Worm (Caenorhabditis elegans) whole organism, L1 larva: ENCODE data around the gene F49C12.3.

Source experiments
- ama-1 ChIP-seq: fragments of 150-350 bp; optimal IDR thresholded peaks from 2 replicates; lab custom pipeline; 2014
- blmp-1 ChIP-seq: fragments of 150-350 bp; optimal IDR thresholded peaks from 2 replicates; lab custom pipeline; 2014; ENCODE audit warnings: missing biosample characterization, missing genetic modification characterization
- ces-1 ChIP-seq: fragments of 150-350 bp; optimal IDR thresholded peaks from 2 replicates; lab custom pipeline; 2014; ENCODE audit warnings: missing biosample characterization, missing genetic modification reagents, missing genetic modification characterization
- dpl-1 ChIP-seq, 3 experiments: fragments of 150-350 bp in 2 of 3; sonication (generic microtip) in 1 of 3; optimal IDR thresholded peaks; 2 replicates each; lab custom pipeline; 2014 to 2017; ENCODE audit warnings: missing biosample characterization in 3 of 3, missing genetic modification characterization in 3 of 3, missing genetic modification reagents in 3 of 3
- efl-3 ChIP-seq: fragments of 200-800 bp; sonication (Bioruptor generic); optimal IDR thresholded peaks from 2 replicates; lab custom pipeline; 2018; ENCODE audit warnings: mild to moderate bottlenecking, missing genetic modification characterization, missing compliant biosample characterization
- elt-2 ChIP-seq: sonication (generic microtip); optimal IDR thresholded peaks from 2 replicates; lab custom pipeline; 2016; ENCODE audit warnings: missing genetic modification characterization, mild to moderate bottlenecking, inconsistent platforms, missing compliant biosample characterization, missing genetic modification reagents
- fos-1 ChIP-seq: fragments of 150-350 bp; optimal IDR thresholded peaks from 2 replicates; lab custom pipeline; 2014; ENCODE audit warnings: missing biosample characterization, missing genetic modification characterization
- mdl-1 ChIP-seq, 2 experiments: fragments of 150-350 bp; optimal IDR thresholded peaks; 2 replicates each; lab custom pipeline; 2014 to 2017; ENCODE audit warnings: missing biosample characterization in 2 of 2, missing genetic modification characterization in 2 of 2, inconsistent platforms in 1 of 2
- mep-1 ChIP-seq: fragments of 150-350 bp; optimal IDR thresholded peaks from 2 replicates; lab custom pipeline; 2014; ENCODE audit warnings: missing biosample characterization, missing genetic modification characterization
- nhr-237 ChIP-seq: fragments of 150-350 bp; optimal IDR thresholded peaks from 2 replicates; lab custom pipeline; 2014; ENCODE audit warnings: missing biosample characterization, missing genetic modification characterization
- nhr-76 ChIP-seq: sonication (generic microtip); optimal IDR thresholded peaks from 2 replicates; lab custom pipeline; 2017; ENCODE audit warnings: missing biosample characterization, missing genetic modification characterization
- nhr-84 ChIP-seq: sonication (generic microtip); optimal IDR thresholded peaks from 2 replicates; lab custom pipeline; 2017; ENCODE audit warnings: missing biosample characterization, missing genetic modification characterization
- ztf-11 ChIP-seq, 2 experiments: sonication (generic microtip); optimal IDR thresholded peaks; 2 replicates each; lab custom pipeline; 2016 to 2017; ENCODE audit warnings: missing genetic modification characterization in 2 of 2, missing biosample characterization in 1 of 2, missing compliant biosample characterization in 1 of 2

DNA sequence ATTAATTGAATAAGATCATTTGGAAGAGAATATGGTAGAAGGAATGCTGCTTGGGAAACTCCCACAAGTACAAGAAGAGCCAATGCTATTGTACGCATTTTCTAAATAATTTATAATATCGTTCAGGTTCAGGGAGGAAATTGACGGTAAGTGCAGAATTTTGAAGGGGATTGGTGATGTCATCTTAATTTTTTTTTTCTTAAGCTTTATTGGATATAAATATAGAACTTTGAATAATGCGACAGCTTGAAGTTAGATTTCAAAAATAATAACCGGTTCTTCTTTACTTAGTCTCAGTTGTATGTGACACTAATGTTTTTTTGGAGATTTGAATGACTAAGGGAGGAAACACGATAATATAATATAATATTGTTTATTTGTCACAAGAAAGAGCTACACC is 30.5 kb downstream of the F49C12.3 start, which contains the start of gene nspg-7.1:
- TF ChIP-seq ztf-11 (tag; optimal IDR thresholded peaks at IDR 0.05; lab: Kevin White, UChicago) = no peak
- TF ChIP-seq nhr-76 (tag; lab: Kevin White, UChicago) = no peak
- no peak for TF ChIP-seq fos-1 (tag; lab: Kevin White, UChicago)
- TF ChIP-seq efl-3 (GFP tag; lab: Kevin White, UChicago) = no peak
- no peak for TF ChIP-seq elt-2 (tag; lab: Kevin White, UChicago)
- TF ChIP-seq nhr-84 = no peak
- TF ChIP-seq nhr-237 (tag; lab: Kevin White, UChicago) = no peak
- TF ChIP-seq ama-1 (lab: Kevin White, UChicago) = no peak
- TF ChIP-seq mep-1 (tag; lab: Kevin White, UChicago) = no peak
- TF ChIP-seq ces-1 (GFP tag; lab: Kevin White, UChicago) = no peak
- no peak for TF ChIP-seq dpl-1 (GFP tag; optimal IDR thresholded peaks at IDR 0.05; lab: Kevin White, UChicago)
- TF ChIP-seq mdl-1 (tag; optimal IDR thresholded peaks at IDR 0.05; lab: Kevin White, UChicago) = no peak
- TF ChIP-seq blmp-1 = no peak
